Worm (Caenorhabditis elegans) whole organism, L1 larva: ENCODE data around the gene gtl-2.

ENCODE experiments used
- C04F5.9 ChIP-seq: sonication (generic microtip); optimal IDR thresholded peaks from 2 replicates; lab custom pipeline; 2016; ENCODE audit warnings: missing genetic modification characterization, missing compliant biosample characterization
- C34B4.2 ChIP-seq: sonication (generic microtip); optimal IDR thresholded peaks from 2 replicates; lab custom pipeline; 2017; ENCODE audit warnings: mild to moderate bottlenecking, missing genetic modification characterization, missing compliant biosample characterization
- F16B12.6 ChIP-seq: fragments of 150-350 bp; optimal IDR thresholded peaks from 2 replicates; lab custom pipeline; 2014; ENCODE audit warnings: missing biosample characterization, missing genetic modification characterization
- alr-1 ChIP-seq: fragments of 200-800 bp; sonication (Bioruptor generic); optimal IDR thresholded peaks from 2 replicates; lab custom pipeline; 2018; ENCODE audit warnings: borderline replicate concordance, mild to moderate bottlenecking, missing genetic modification characterization, missing compliant biosample characterization
- blmp-1 ChIP-seq: fragments of 150-350 bp; optimal IDR thresholded peaks from 2 replicates; lab custom pipeline; 2014; ENCODE audit warnings: missing biosample characterization, missing genetic modification characterization
- ceh-8 ChIP-seq: fragments of 200-800 bp; sonication (Bioruptor generic); optimal IDR thresholded peaks from 2 replicates; lab custom pipeline; 2018; ENCODE audit warnings: mild to moderate bottlenecking, missing genetic modification characterization, moderate library complexity, missing compliant biosample characterization
- ceh-82 ChIP-seq, 3 experiments: fragments of 150-350 bp in 1 of 3; sonication (generic microtip) in 2 of 3; optimal IDR thresholded peaks; 2 replicates each; lab custom pipeline; 2014 to 2017; ENCODE audit warnings: missing biosample characterization in 3 of 3, missing genetic modification characterization in 3 of 3
- ceh-88 ChIP-seq: fragments of 200-800 bp; sonication (Bioruptor generic); IDR thresholded peaks from 2 replicates; pipeline ENCODE4 v1.3.6; 2022; ENCODE audit warnings: missing genetic modification characterization, missing compliant biosample characterization
- ces-1 ChIP-seq: fragments of 150-350 bp; optimal IDR thresholded peaks from 2 replicates; lab custom pipeline; 2014; ENCODE audit warnings: missing biosample characterization, missing genetic modification reagents, missing genetic modification characterization
- dpl-1 ChIP-seq, 3 experiments: fragments of 150-350 bp in 2 of 3; sonication (generic microtip) in 1 of 3; optimal IDR thresholded peaks; 2 replicates each; lab custom pipeline; 2014 to 2017; ENCODE audit warnings: missing biosample characterization in 3 of 3, missing genetic modification characterization in 3 of 3, missing genetic modification reagents in 3 of 3
- dsc-1 ChIP-seq: sonication (generic microtip); optimal IDR thresholded peaks from 2 replicates; lab custom pipeline; 2016; ENCODE audit warnings: mild to moderate bottlenecking, missing genetic modification characterization, missing compliant biosample characterization
- efl-1 ChIP-seq, 4 experiments: fragments of 150-350 bp; optimal IDR thresholded peaks in 3 of 4; peaks in 1 of 4; 1 replicate in 1 of 4; 2 replicates in 3 of 4; lab custom pipeline; 2014; ENCODE audit warnings: missing biosample characterization in 2 of 4, missing genetic modification characterization in 2 of 4, missing genetic modification reagents in 2 of 4
- efl-3 ChIP-seq: fragments of 200-800 bp; sonication (Bioruptor generic); optimal IDR thresholded peaks from 2 replicates; lab custom pipeline; 2018; ENCODE audit warnings: mild to moderate bottlenecking, missing genetic modification characterization, missing compliant biosample characterization
- egl-27 ChIP-seq, 2 experiments: fragments of 150-350 bp in 1 of 2; sonication (generic microtip); optimal IDR thresholded peaks; 3 replicates each; lab custom pipeline; 2017 to 2018; ENCODE audit warnings: missing biosample characterization in 2 of 2, missing genetic modification characterization in 2 of 2, missing genetic modification reagents in 2 of 2
- elt-2 ChIP-seq: sonication (generic microtip); optimal IDR thresholded peaks from 2 replicates; lab custom pipeline; 2016; ENCODE audit warnings: missing genetic modification characterization, mild to moderate bottlenecking, inconsistent platforms, missing compliant biosample characterization, missing genetic modification reagents
- fos-1 ChIP-seq: fragments of 150-350 bp; optimal IDR thresholded peaks from 2 replicates; lab custom pipeline; 2014; ENCODE audit warnings: missing biosample characterization, missing genetic modification characterization
- hlh-4 ChIP-seq: sonication (generic microtip); optimal IDR thresholded peaks from 2 replicates; lab custom pipeline; 2016; ENCODE audit warnings: mild to moderate bottlenecking, missing genetic modification characterization, missing compliant biosample characterization
- hpl-2 ChIP-seq: fragments of 150-350 bp; optimal IDR thresholded peaks from 2 replicates; lab custom pipeline; 2014; ENCODE audit warnings: missing biosample characterization, missing genetic modification reagents, missing genetic modification characterization
- irx-1 ChIP-seq: sonication (generic microtip); optimal IDR thresholded peaks from 2 replicates; lab custom pipeline; 2016; ENCODE audit warnings: missing genetic modification characterization, missing compliant biosample characterization
- lin-13 ChIP-seq: fragments of 150-350 bp; optimal IDR thresholded peaks from 2 replicates; lab custom pipeline; 2014; ENCODE audit warnings: missing biosample characterization, missing genetic modification reagents, missing genetic modification characterization
- lin-14 ChIP-seq: fragments of 200-800 bp; sonication (Bioruptor generic); optimal IDR thresholded peaks from 2 replicates; lab custom pipeline; 2018; ENCODE audit warnings: mild to moderate bottlenecking, missing genetic modification characterization, moderate library complexity, missing compliant biosample characterization
- lsy-2 ChIP-seq, 2 experiments: fragments of 150-350 bp; optimal IDR thresholded peaks; 2 replicates each; lab custom pipeline; 2014; ENCODE audit warnings: missing biosample characterization in 2 of 2, missing genetic modification characterization in 2 of 2
- mdl-1 ChIP-seq, 2 experiments: fragments of 150-350 bp; optimal IDR thresholded peaks; 2 replicates each; lab custom pipeline; 2014 to 2017; ENCODE audit warnings: missing biosample characterization in 2 of 2, missing genetic modification characterization in 2 of 2, inconsistent platforms in 1 of 2
- mep-1 ChIP-seq: fragments of 150-350 bp; optimal IDR thresholded peaks from 2 replicates; lab custom pipeline; 2014; ENCODE audit warnings: missing biosample characterization, missing genetic modification characterization
- nhr-19 ChIP-seq: fragments of 200-800 bp; sonication (Bioruptor generic); conservative IDR thresholded peaks from 2 replicates; pipeline ENCODE4 v1.3.6; 2022; ENCODE audit warnings: missing genetic modification characterization, missing compliant biosample characterization
- nhr-20 ChIP-seq: sonication (generic microtip); optimal IDR thresholded peaks from 2 replicates; lab custom pipeline; 2016; ENCODE audit warnings: mild to moderate bottlenecking, missing genetic modification characterization, missing compliant biosample characterization
- nhr-237 ChIP-seq: fragments of 150-350 bp; optimal IDR thresholded peaks from 2 replicates; lab custom pipeline; 2014; ENCODE audit warnings: missing biosample characterization, missing genetic modification characterization
- nhr-47 ChIP-seq: sonication (generic microtip); optimal IDR thresholded peaks from 2 replicates; lab custom pipeline; 2016; ENCODE audit warnings: mild to moderate bottlenecking, missing genetic modification characterization, moderate library complexity, missing compliant biosample characterization
- nhr-71 ChIP-seq: sonication (generic microtip); optimal IDR thresholded peaks from 2 replicates; lab custom pipeline; 2016; ENCODE audit warnings: mild to moderate bottlenecking, missing genetic modification characterization, moderate library complexity, missing compliant biosample characterization
- nhr-90 ChIP-seq: sonication (generic microtip); optimal IDR thresholded peaks from 2 replicates; lab custom pipeline; 2016; ENCODE audit warnings: mild to moderate bottlenecking, missing genetic modification characterization, missing compliant biosample characterization; ENCODE audit not compliant: poor library complexity
- pax-3 ChIP-seq: fragments of 200-800 bp; sonication (Bioruptor generic); optimal IDR thresholded peaks from 2 replicates; lab custom pipeline; 2018; ENCODE audit warnings: mild to moderate bottlenecking, missing genetic modification characterization, moderate library complexity, missing compliant biosample characterization
- snpc-4 ChIP-seq: fragments of 150-350 bp; optimal IDR thresholded peaks from 2 replicates; lab custom pipeline; 2014; ENCODE audit warnings: missing biosample characterization, missing genetic modification characterization
- snu-23 ChIP-seq: sonication (generic microtip); optimal IDR thresholded peaks from 2 replicates; lab custom pipeline; 2016; ENCODE audit warnings: missing genetic modification characterization, missing compliant biosample characterization
- sox-4 ChIP-seq: sonication (generic microtip); optimal IDR thresholded peaks from 2 replicates; lab custom pipeline; 2016; ENCODE audit warnings: missing genetic modification characterization, missing compliant biosample characterization
- tbx-2 ChIP-seq: sonication (generic microtip); optimal IDR thresholded peaks from 2 replicates; lab custom pipeline; 2016; ENCODE audit warnings: missing genetic modification characterization, missing compliant biosample characterization
- unc-130 ChIP-seq: fragments of 150-350 bp; optimal IDR thresholded peaks from 2 replicates; lab custom pipeline; 2017; ENCODE audit warnings: missing biosample characterization, missing genetic modification characterization, inconsistent platforms
- unc-30 ChIP-seq: sonication (generic microtip); optimal IDR thresholded peaks from 2 replicates; lab custom pipeline; 2017; ENCODE audit warnings: missing biosample characterization, missing genetic modification characterization
- unc-98 ChIP-seq: fragments of 200-800 bp; sonication (Bioruptor generic); IDR thresholded peaks from 2 replicates; pipeline ENCODE4 v1.3.6; 2022; ENCODE audit warnings: missing genetic modification characterization, missing compliant biosample characterization
- xbp-1 ChIP-seq: sonication (generic microtip); optimal IDR thresholded peaks from 2 replicates; lab custom pipeline; 2016; ENCODE audit warnings: missing genetic modification characterization, missing compliant biosample characterization
- zip-4 ChIP-seq: fragments of 200-800 bp; sonication (Bioruptor generic); optimal IDR thresholded peaks from 2 replicates; lab custom pipeline; 2018; ENCODE audit warnings: mild to moderate bottlenecking, missing genetic modification characterization, moderate library complexity, missing compliant biosample characterization
- ztf-4 ChIP-seq: fragments of 150-350 bp; optimal IDR thresholded peaks from 2 replicates; lab custom pipeline; 2014; ENCODE audit warnings: missing biosample characterization, missing genetic modification characterization

The gtl-2 gene

DNA sequence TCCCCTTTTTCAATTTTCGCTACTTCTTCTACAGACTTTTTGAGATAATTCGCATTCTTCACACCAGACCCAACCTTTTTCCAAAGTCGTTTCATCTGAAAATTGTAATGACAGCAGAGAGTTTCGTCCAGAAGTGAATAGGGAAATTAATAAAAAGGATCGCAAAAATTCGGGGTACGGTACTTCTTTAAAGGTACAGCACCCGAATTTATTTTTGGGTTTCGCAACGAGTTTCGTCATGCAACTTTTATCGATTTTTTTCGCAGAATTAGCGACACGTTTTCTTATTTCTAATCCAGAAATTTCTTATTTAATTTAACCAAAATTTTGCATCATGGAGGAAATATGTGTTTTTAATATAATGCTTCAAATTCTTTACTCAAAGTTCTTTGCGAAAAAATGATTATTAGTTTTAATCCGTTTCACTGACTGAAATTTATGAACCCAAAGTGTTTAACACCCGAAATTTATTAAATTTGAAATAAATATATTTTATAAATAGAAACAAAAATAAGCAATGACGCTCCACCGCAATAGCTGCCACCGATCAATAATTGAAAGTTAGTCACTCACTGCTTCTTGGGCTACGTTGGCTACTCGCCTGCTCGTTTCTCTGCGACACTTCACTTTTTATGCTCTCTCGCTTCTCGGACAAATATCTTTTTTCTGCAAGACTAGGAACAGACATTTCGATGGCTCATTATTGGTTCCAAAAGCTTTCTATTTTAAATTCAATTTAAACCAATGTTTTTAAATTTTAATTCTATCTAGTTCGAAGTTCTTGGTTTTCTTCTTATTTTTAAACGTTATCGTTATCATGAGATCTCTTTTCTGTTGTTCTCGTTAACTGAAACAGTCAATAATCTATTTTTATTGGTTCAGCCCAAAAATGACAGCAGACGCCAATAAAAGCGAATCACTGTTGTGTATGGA lies 25.2 kb downstream of the gtl-2 start, which contains the start of the genes B0035.15 and dnj-1 (continued):
- TF ChIP-seq C34B4.2 (no peak), nhr-19 (GFP tag; lab: Robert Waterston, UW) (no peak), snpc-4 (tag; lab: Kevin White, UChicago) (peak; percentile 23), efl-1 (optimal IDR thresholded peaks at IDR 0.05; lab: Kevin White, UChicago) (peak; percentile 17 to 30), efl-1 (GFP tag; optimal IDR thresholded peaks at IDR 0.05 in 1 of 2; lab: Kevin White, UChicago) (peak; percentile 35 to 47), nhr-90 (peak; percentile 17)
- TF ChIP-seq, all 84 proteins: peak for 20

DNA sequence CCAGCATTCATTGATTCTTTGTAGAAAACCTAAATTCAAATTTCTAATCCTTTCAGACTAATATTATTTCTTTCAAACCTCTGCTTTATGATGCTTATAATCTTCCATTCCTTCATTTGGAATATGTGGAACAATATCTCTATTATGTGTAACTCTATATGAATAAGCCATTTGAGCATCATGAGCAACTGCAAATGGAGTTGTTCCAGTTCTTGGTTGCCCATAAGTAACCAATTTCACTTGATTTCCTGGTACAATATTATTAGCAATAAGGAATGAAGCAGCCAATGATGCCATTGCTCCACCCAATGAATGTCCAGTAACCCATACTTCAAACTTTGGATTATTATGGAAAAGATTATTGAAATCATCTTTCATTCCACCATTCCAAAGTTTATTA lies 31.7 kb downstream of the gtl-2 start:
- TF ChIP-seq efl-1 (optimal IDR thresholded peaks at IDR 0.05; lab: Kevin White, UChicago): no peak
- peak in 1 of 2 experiments; percentile 67 for TF ChIP-seq efl-1 (GFP tag; optimal IDR thresholded peaks at IDR 0.05 in 1 of 2; lab: Kevin White, UChicago)
- peak; percentile 55 for TF ChIP-seq dsc-1
- no peak for TF ChIP-seq xbp-1
- no peak for TF ChIP-seq unc-98 (GFP tag; lab: Robert Waterston, UW)
- TF ChIP-seq unc-30 (tag; lab: Kevin White, UChicago): no peak

DNA sequence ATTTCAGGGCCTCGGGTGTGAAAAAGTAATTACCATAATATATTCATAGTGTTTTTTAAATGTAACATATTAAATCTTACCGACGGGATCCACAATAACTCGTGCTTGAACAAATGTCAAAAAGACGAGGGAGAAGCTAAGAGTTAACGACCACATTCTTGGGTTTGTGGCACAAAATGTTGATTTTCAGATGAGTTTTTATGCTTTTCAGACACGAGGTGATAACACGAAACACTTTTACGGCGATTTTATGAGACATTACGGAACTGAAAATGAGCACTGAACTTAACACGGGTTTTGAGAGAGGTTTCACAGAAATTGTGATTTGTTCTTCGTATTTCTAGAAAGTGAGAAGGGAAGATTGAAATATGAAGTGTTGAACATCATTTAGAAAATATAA lies 33.3 kb downstream of the gtl-2 start, which contains the start of gene B0035.13:
TSS of gene B0035.13 (minus strand) at position 173 of the 400 bp plus-strand sequence.
- TF ChIP-seq elt-2 (tag; lab: Kevin White, UChicago) (peak; percentile 42), efl-1 (optimal IDR thresholded peaks at IDR 0.05; lab: Kevin White, UChicago) (no peak), efl-1 (GFP tag; optimal IDR thresholded peaks at IDR 0.05 in 1 of 2; lab: Kevin White, UChicago) (peak in 1 of 2 experiments; percentile 19), ceh-82 (tag; optimal IDR thresholded peaks at IDR 0.05; lab: Kevin White, UChicago) (no peak), ceh-8 (GFP tag; lab: Kevin White, UChicago) (no peak), egl-27 (tag; optimal IDR thresholded peaks at IDR 0.05; lab: Kevin White, UChicago) (no peak)

DNA sequence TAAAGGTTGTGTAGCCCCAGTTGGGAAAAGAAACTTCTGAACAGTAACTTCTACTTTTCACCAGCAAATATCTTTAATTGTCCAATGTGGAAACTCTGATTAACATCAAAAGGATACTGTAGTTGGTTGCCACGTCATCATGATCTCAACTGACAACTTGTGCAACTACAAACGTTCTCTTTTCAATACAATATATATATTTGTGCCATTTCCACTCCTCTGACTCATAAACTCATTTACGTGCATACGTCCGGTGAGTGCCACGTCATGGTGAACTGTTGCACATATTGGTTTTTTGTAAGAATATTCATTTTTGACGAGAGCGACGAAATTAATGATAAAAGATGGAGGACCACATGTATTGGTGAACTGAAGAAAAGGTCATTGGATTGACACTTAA lies 34.5 kb downstream of the gtl-2 start:
- no peak for TF ChIP-seq hlh-4 (tag; lab: Kevin White, UChicago)
- TF ChIP-seq mdl-1 (tag; optimal IDR thresholded peaks at IDR 0.05; lab: Kevin White, UChicago): no peak
- TF ChIP-seq pax-3 (tag; lab: Kevin White, UChicago): no peak
- TF ChIP-seq lin-13 (GFP tag; lab: Kevin White, UChicago): no peak
- TF ChIP-seq ces-1 (GFP tag; lab: Kevin White, UChicago): no peak
- TF ChIP-seq nhr-90: no peak
- no peak for TF ChIP-seq dpl-1 (GFP tag; optimal IDR thresholded peaks at IDR 0.05; lab: Kevin White, UChicago)
- TF ChIP-seq alr-1 (tag; lab: Kevin White, UChicago): no peak
- TF ChIP-seq efl-3 (GFP tag; lab: Kevin White, UChicago): no peak
- no peak for TF ChIP-seq tbx-2 (tag; lab: Kevin White, UChicago)
- no peak for TF ChIP-seq zip-4
- no peak for TF ChIP-seq unc-130 (tag; lab: Kevin White, UChicago)
- TF ChIP-seq fos-1 (tag; lab: Kevin White, UChicago): no peak
- no peak for TF ChIP-seq ceh-82 (tag; optimal IDR thresholded peaks at IDR 0.05; lab: Kevin White, UChicago)
- TF ChIP-seq hpl-2 (GFP tag; lab: Kevin White, UChicago): no peak
- no peak for TF ChIP-seq sox-4
- no peak for TF ChIP-seq nhr-237 (tag; lab: Kevin White, UChicago)
- TF ChIP-seq, all 84 proteins: peak for 0

DNA sequence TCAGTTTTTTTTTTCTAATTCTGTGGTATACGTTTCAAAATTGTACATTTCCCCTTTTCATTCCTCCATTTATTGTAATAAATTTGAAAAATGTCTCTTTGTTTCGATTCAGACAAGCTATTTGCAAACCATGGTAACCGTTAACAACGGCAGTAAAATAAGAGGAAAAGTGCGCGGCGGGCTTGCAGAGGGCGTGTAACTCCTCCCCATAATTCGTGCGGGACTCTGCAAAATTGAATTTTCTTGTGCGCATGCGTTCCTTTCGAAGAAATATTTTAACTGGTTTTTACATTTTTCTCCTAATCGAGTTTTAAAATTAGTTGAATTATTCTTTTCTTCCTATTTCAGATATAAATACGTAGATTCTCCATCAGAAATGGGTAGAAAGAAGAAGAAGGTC lies 37.4 kb downstream of the gtl-2 start, which contains the start of gene znf-207:
TSS of gene znf-207 (plus strand) at position 349 of the 400 bp plus-strand sequence.
- peak; percentile 2 to 41 (median 9) for TF ChIP-seq ceh-82 (tag; optimal IDR thresholded peaks at IDR 0.05; lab: Kevin White, UChicago)
- TF ChIP-seq unc-130 (tag; lab: Kevin White, UChicago): no peak
- peak; percentile 5 for TF ChIP-seq irx-1
- TF ChIP-seq dpl-1 (GFP tag; optimal IDR thresholded peaks at IDR 0.05; lab: Kevin White, UChicago): peak in 2 of 3 experiments; percentile 16 to 41
- TF ChIP-seq nhr-71 (tag; lab: Kevin White, UChicago): peak; percentile 33
- peak; percentile 20 for TF ChIP-seq blmp-1 (tag; lab: Kevin White, UChicago)
- no peak for TF ChIP-seq ceh-88 (GFP tag; lab: Robert Waterston, UW)
- TF ChIP-seq nhr-47 (tag; lab: Kevin White, UChicago): peak; percentile 42
- TF ChIP-seq ztf-4 (tag; lab: Kevin White, UChicago): no peak
- peak; percentile 3 to 56 for TF ChIP-seq lsy-2 (tag; optimal IDR thresholded peaks at IDR 0.05; lab: Kevin White, UChicago)
- no peak for TF ChIP-seq hlh-4 (tag; lab: Kevin White, UChicago)
- no peak for TF ChIP-seq snpc-4 (tag; lab: Kevin White, UChicago)
- TF ChIP-seq lin-14 (GFP tag; lab: Kevin White, UChicago): peak; percentile 70
- TF ChIP-seq snu-23: peak; percentile 53
- TF ChIP-seq mep-1 (tag; lab: Kevin White, UChicago): peak; percentile 3
- peak; percentile 8 for TF ChIP-seq F16B12.6
- no peak for TF ChIP-seq C04F5.9
- TF ChIP-seq nhr-20 (tag; lab: Kevin White, UChicago): peak; percentile 32
- TF ChIP-seq xbp-1: peak; percentile 15
